Worm (Caenorhabditis elegans) whole organism, young adult: ENCODE results near the gene kqt-3.

Source experiments
- F22D6.2 ChIP-seq: sonication (generic microtip); optimal IDR thresholded peaks from 2 replicates; lab custom pipeline; 2016; ENCODE audit warnings: mild to moderate bottlenecking, missing genetic modification characterization, missing compliant biosample characterization
- ama-1 ChIP-seq, 3 experiments: fragments of 150-350 bp in 1 of 3; sonication (generic microtip) in 2 of 3; optimal IDR thresholded peaks; 2 replicates each; lab custom pipeline; 2014 to 2018; ENCODE audit warnings: missing biosample characterization in 2 of 3, missing genetic modification characterization in 2 of 3, missing genetic modification reagents in 2 of 3
- cebp-2 ChIP-seq: fragments of 200-800 bp; sonication (Bioruptor generic); IDR thresholded peaks from 2 replicates; pipeline ENCODE4 v1.3.6; 2022; ENCODE audit warnings: missing genetic modification characterization, missing compliant biosample characterization
- nhr-80 ChIP-seq: sonication (generic microtip); optimal IDR thresholded peaks from 2 replicates; lab custom pipeline; 2016; ENCODE audit warnings: missing genetic modification characterization, missing compliant biosample characterization
- repo-1 ChIP-seq: sonication (generic microtip); optimal IDR thresholded peaks from 2 replicates; lab custom pipeline; 2017; ENCODE audit warnings: mild to moderate bottlenecking, missing genetic modification characterization, missing compliant biosample characterization

- TF ChIP-seq nhr-80 (tag; lab: Kevin White, UChicago) (no peak), repo-1 (no peak), cebp-2 (GFP tag; lab: Robert Waterston, UW) (no peak), ama-1 (optimal IDR thresholded peaks at IDR 0.05; lab: Kevin White, UChicago) (no peak), ama-1 (GFP tag; optimal IDR thresholded peaks at IDR 0.05; lab: Kevin White, UChicago) (no peak), F22D6.2 (no peak)
These were observed 1.6 kb downstream of the kqt-3 start for ce11 chrII:13697691-13698090.
